Worm (Caenorhabditis elegans): ENCODE measurements around the gene bub-3.
A peak's percentile ranks its signal among the peaks of the same experiment; 100 is the strongest.

DNA sequence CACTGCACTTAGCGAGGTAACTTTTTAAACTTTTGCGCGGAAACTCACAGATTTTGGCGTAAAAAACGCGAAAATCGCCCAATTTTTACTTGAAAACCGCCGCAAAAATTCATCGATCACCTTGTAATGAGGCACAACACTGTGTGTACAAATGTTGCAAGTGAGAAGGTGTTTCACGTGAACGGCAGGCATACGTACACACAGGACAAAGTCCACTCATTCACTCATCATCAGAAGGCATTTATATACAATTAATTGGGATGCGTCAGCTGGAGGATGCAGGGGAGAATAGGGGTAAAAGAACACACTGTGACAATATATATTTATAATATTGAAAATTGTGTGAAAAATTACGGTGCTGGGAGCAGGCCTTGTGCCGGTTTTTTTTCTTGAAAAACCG, 11.0 kb downstream of the bub-3 start:
- no peak for TF ChIP-seq pha-4 (tag; optimal IDR thresholded peaks at IDR 0.05)
- no peak for TF ChIP-seq drap-1 (GFP tag; optimal IDR thresholded peaks at IDR 0.05)
- TF ChIP-seq elt-3 (tag; optimal IDR thresholded peaks at IDR 0.05): no peak
- no peak for TF ChIP-seq snpc-4 (tag; optimal IDR thresholded peaks at IDR 0.05)
- no peak for TF ChIP-seq nhr-12 (tag; optimal IDR thresholded peaks at IDR 0.05)
- TF ChIP-seq sptf-1 (tag; optimal IDR thresholded peaks at IDR 0.05): no peak
- TF ChIP-seq nhr-237 (tag; optimal IDR thresholded peaks at IDR 0.05): no peak
- TF ChIP-seq blmp-1 (tag; optimal IDR thresholded peaks at IDR 0.05): no peak
- no peak for TF ChIP-seq ztf-11 (tag; optimal IDR thresholded peaks at IDR 0.05)
- peak; percentile 43 for TF ChIP-seq unc-62 (GFP tag; optimal IDR thresholded peaks at IDR 0.05)
- no peak for TF ChIP-seq mab-5 (tag; optimal IDR thresholded peaks at IDR 0.05)
- TF ChIP-seq elt-1 (tag; optimal IDR thresholded peaks at IDR 0.05; ENCODE audit: borderline replicate concordance, insufficient read depth): no peak
- TF ChIP-seq mep-1 (tag; optimal IDR thresholded peaks at IDR 0.05): no peak

All from whole organism, mixed stage, embryonic.